Worm (Caenorhabditis elegans) whole organism, mixed stage, embryonic: ENCODE measurements around the gene F54E4.4.

Experiments used
- M03D4.4 ChIP-seq: sonication (generic microtip); optimal IDR thresholded peaks from 2 replicates; lab custom pipeline; 2017; ENCODE audit warnings: mild to moderate bottlenecking, missing genetic modification characterization, missing compliant biosample characterization
- blmp-1 ChIP-seq: fragments of 150-350 bp; optimal IDR thresholded peaks from 2 replicates; lab custom pipeline; 2014; ENCODE audit warnings: missing biosample characterization, missing genetic modification characterization
- ceh-39 ChIP-seq: fragments of 150-350 bp; optimal IDR thresholded peaks from 2 replicates; lab custom pipeline; 2014; ENCODE audit warnings: missing biosample characterization, missing genetic modification characterization
- flh-1 ChIP-seq: fragments of 200-800 bp; sonication (Bioruptor generic); optimal IDR thresholded peaks from 2 replicates; lab custom pipeline; 2018; ENCODE audit warnings: mild to moderate bottlenecking, missing genetic modification characterization, moderate library complexity, missing compliant biosample characterization
- lin-13 ChIP-seq: fragments of 150-350 bp; optimal IDR thresholded peaks from 2 replicates; lab custom pipeline; 2014; ENCODE audit warnings: missing biosample characterization, missing genetic modification characterization
- mep-1 ChIP-seq: fragments of 150-350 bp; optimal IDR thresholded peaks from 2 replicates; lab custom pipeline; 2017; ENCODE audit warnings: missing biosample characterization, missing genetic modification reagents, missing genetic modification characterization, inconsistent platforms
- mls-2 ChIP-seq: sonication (generic microtip); optimal IDR thresholded peaks from 2 replicates; lab custom pipeline; 2016; ENCODE audit warnings: mild to moderate bottlenecking, missing genetic modification characterization, moderate library complexity, missing compliant biosample characterization
- nhr-12 ChIP-seq: fragments of 150-350 bp; optimal IDR thresholded peaks from 2 replicates; lab custom pipeline; 2014; ENCODE audit warnings: missing biosample characterization, missing genetic modification characterization
- nhr-76 ChIP-seq: sonication (generic microtip); optimal IDR thresholded peaks from 2 replicates; lab custom pipeline; 2017; ENCODE audit warnings: missing biosample characterization, missing genetic modification characterization
- pha-4 ChIP-seq: fragments of 150-350 bp; optimal IDR thresholded peaks from 2 replicates; lab custom pipeline; 2018; ENCODE audit warnings: missing biosample characterization, missing genetic modification reagents, missing genetic modification characterization
- snpc-4 ChIP-seq: fragments of 150-350 bp; optimal IDR thresholded peaks from 2 replicates; lab custom pipeline; 2014; ENCODE audit warnings: missing biosample characterization, missing genetic modification characterization

ce11 chrX:14692905-14693304 is 47.6 kb upstream of the F54E4.4 start, which contains the start of gene sox-3:
- TF ChIP-seq snpc-4 (tag; lab: Kevin White, UChicago), result no peak
- no peak for TF ChIP-seq ceh-39 (tag; lab: Kevin White, UChicago)
- no peak for TF ChIP-seq mls-2
- TF ChIP-seq mep-1, result no peak
- TF ChIP-seq blmp-1 (tag; lab: Kevin White, UChicago), result no peak
- TF ChIP-seq lin-13 (tag; lab: Kevin White, UChicago), result no peak
- no peak for TF ChIP-seq pha-4
- no peak for TF ChIP-seq flh-1 (GFP tag; lab: Kevin White, UChicago)
- no peak for TF ChIP-seq nhr-76
- TF ChIP-seq M03D4.4 (tag; lab: Kevin White, UChicago), result no peak
- TF ChIP-seq nhr-12, result no peak
